Fruit fly (Drosophila melanogaster) whole organism, embryonic: Measurements from ENCODE around the gene NijC.
A peak's percentile ranks its signal among the peaks of the same experiment; 100 is the strongest.

Experiments
- Bdp1 ChIP-seq: fragments of 200-800 bp; sonication (Bioruptor generic); optimal IDR thresholded peaks from 3 replicates; lab custom pipeline; 2016; ENCODE audit warnings: missing biosample characterization, missing genetic modification characterization
- CG10321 ChIP-seq: fragments of 200-800 bp; sonication (Bioruptor generic); IDR thresholded peaks from 2 replicates; pipeline ENCODE4 v1.3.6; 2022; ENCODE audit warnings: missing biosample characterization, missing genetic modification characterization
- CG11247 ChIP-seq: fragments of 200-800 bp; sonication (Bioruptor generic); IDR thresholded peaks from 2 replicates; pipeline ENCODE4 v1.3.6; 2022; ENCODE audit warnings: missing biosample characterization, missing genetic modification characterization
- CG12071 ChIP-seq: fragments of 200-800 bp; sonication (Bioruptor generic); optimal IDR thresholded peaks from 3 replicates; lab custom pipeline; 2018; ENCODE audit warnings: missing biosample characterization, mild to moderate bottlenecking, missing genetic modification characterization
- CG12942 ChIP-seq: fragments of 200-800 bp; sonication (Bioruptor generic); optimal IDR thresholded peaks from 3 replicates; lab custom pipeline; 2016; ENCODE audit warnings: missing biosample characterization, missing genetic modification characterization
- CG17385 ChIP-seq: fragments of 200-800 bp; sonication (Bioruptor generic); optimal IDR thresholded peaks from 3 replicates; lab custom pipeline; 2018; ENCODE audit warnings: missing biosample characterization, mild to moderate bottlenecking, missing genetic modification characterization
- CG30403 ChIP-seq: fragments of 200-800 bp; sonication (Bioruptor generic); optimal IDR thresholded peaks from 3 replicates; lab custom pipeline; 2016; ENCODE audit warnings: missing biosample characterization, missing genetic modification characterization
- CG3065 ChIP-seq: fragments of 200-800 bp; sonication (Bioruptor generic); optimal IDR thresholded peaks from 2 replicates; lab custom pipeline; 2016; ENCODE audit warnings: missing biosample characterization, missing genetic modification characterization
- CG33557 ChIP-seq: fragments of 200-800 bp; sonication (Bioruptor generic); optimal IDR thresholded peaks from 2 replicates; lab custom pipeline; 2019; ENCODE audit warnings: missing biosample characterization, mild to moderate bottlenecking, missing genetic modification characterization, moderate library complexity
- CG34422 ChIP-seq: fragments of 200-800 bp; sonication (Bioruptor generic); IDR thresholded peaks from 3 replicates; pipeline ENCODE4 v1.3.6; 2022; ENCODE audit warnings: missing biosample characterization, missing genetic modification characterization
- CG4282 ChIP-seq: fragments of 200-800 bp; sonication (Bioruptor generic); optimal IDR thresholded peaks from 2 replicates; lab custom pipeline; 2016; ENCODE audit warnings: missing biosample characterization, missing genetic modification characterization
- CG4360 ChIP-seq: fragments of 200-800 bp; sonication (Bioruptor generic); IDR thresholded peaks from 2 replicates; pipeline ENCODE4 v1.3.6; 2022; ENCODE audit warnings: missing biosample characterization, missing genetic modification characterization
- CG6254 ChIP-seq: fragments of 200-800 bp; sonication (Bioruptor generic); optimal IDR thresholded peaks from 3 replicates; lab custom pipeline; 2017; ENCODE audit warnings: mild to moderate bottlenecking, missing biosample characterization, missing genetic modification reagents, missing genetic modification characterization
- CG6813 ChIP-seq: fragments of 200-800 bp; sonication (Bioruptor generic); optimal IDR thresholded peaks from 2 replicates; lab custom pipeline; 2017; ENCODE audit warnings: missing biosample characterization, missing genetic modification characterization, mild to moderate bottlenecking, moderate library complexity, missing genetic modification reagents
- CG6854 ChIP-seq: fragments of 200-800 bp; sonication (Bioruptor generic); optimal IDR thresholded peaks from 3 replicates; lab custom pipeline; 2017; ENCODE audit warnings: missing biosample characterization, mild to moderate bottlenecking, missing genetic modification characterization
- CG7357 ChIP-seq: fragments of 200-800 bp; sonication (Bioruptor generic); IDR thresholded peaks from 3 replicates; pipeline ENCODE4 v1.3.6; 2022; ENCODE audit warnings: missing biosample characterization, missing genetic modification characterization
- CG8089 ChIP-seq: fragments of 200-800 bp; sonication (Bioruptor generic); optimal IDR thresholded peaks from 3 replicates; lab custom pipeline; 2016; ENCODE audit warnings: missing biosample characterization, missing genetic modification characterization
- CG8359 ChIP-seq: fragments of 200-800 bp; sonication (Bioruptor generic); optimal IDR thresholded peaks from 2 replicates; lab custom pipeline; 2017; ENCODE audit warnings: missing biosample characterization, mild to moderate bottlenecking, missing genetic modification characterization, borderline replicate concordance
- CG8765 ChIP-seq: fragments of 200-800 bp; sonication (Bioruptor generic); IDR thresholded peaks from 2 replicates; pipeline ENCODE4 v1.3.6; 2022; ENCODE audit warnings: missing biosample characterization, missing genetic modification characterization
- Deaf1 ChIP-seq: fragments of 200-800 bp; optimal IDR thresholded peaks from 3 replicates; lab custom pipeline; 2019; ENCODE audit warnings: missing biosample characterization, mild to moderate bottlenecking, missing genetic modification characterization, moderate library complexity
- Doc2 ChIP-seq: fragments of 200-800 bp; sonication (Bioruptor generic); IDR thresholded peaks from 2 replicates; pipeline ENCODE4 v1.3.6; 2022; ENCODE audit warnings: missing biosample characterization, missing genetic modification characterization
- E2f2 ChIP-seq: fragments of 200-800 bp; sonication (Bioruptor generic); IDR thresholded peaks from 2 replicates; pipeline ENCODE4 v1.3.6; 2022; ENCODE audit warnings: missing biosample characterization, missing genetic modification characterization
- Fer1 ChIP-seq: fragments of 200-800 bp; sonication (Bioruptor generic); optimal IDR thresholded peaks from 2 replicates; lab custom pipeline; 2017; ENCODE audit warnings: missing biosample characterization, mild to moderate bottlenecking, missing genetic modification characterization
- HLH3B ChIP-seq: fragments of 200-800 bp; sonication (Bioruptor generic); IDR thresholded peaks from 2 replicates; pipeline ENCODE4 v1.3.6; 2022; ENCODE audit warnings: missing biosample characterization, missing genetic modification characterization
- Lpt ChIP-seq: fragments of >200 bp; optimal IDR thresholded peaks from 2 replicates; lab custom pipeline; 2018; ENCODE audit warnings: missing biosample characterization, missing genetic modification characterization
- Mes4 ChIP-seq: fragments of 200-800 bp; sonication (Bioruptor generic); optimal IDR thresholded peaks from 2 replicates; lab custom pipeline; 2016; ENCODE audit warnings: missing biosample characterization, missing genetic modification characterization
- NK7.1 ChIP-seq: fragments of 200-800 bp; sonication (Bioruptor generic); optimal IDR thresholded peaks from 3 replicates; lab custom pipeline; 2016; ENCODE audit warnings: missing biosample characterization, missing genetic modification characterization
- Ssrp ChIP-seq: fragments of 200-800 bp; sonication (Bioruptor generic); optimal IDR thresholded peaks from 2 replicates; lab custom pipeline; 2018; ENCODE audit warnings: missing biosample characterization, mild to moderate bottlenecking, missing genetic modification characterization, moderate library complexity
- Trl ChIP-seq, 3 experiments: fragments of >200 bp in 2 of 3; fragments of 200-800 bp in 1 of 3; sonication (Bioruptor generic) in 1 of 3; optimal IDR thresholded peaks; 2 replicates in 1 of 3; 3 replicates in 2 of 3; lab custom pipeline; 2016 to 2017; ENCODE audit warnings: missing biosample characterization in 1 of 3, missing genetic modification characterization in 1 of 3
- cg ChIP-seq: fragments of 200-800 bp; sonication (Bioruptor generic); optimal IDR thresholded peaks from 3 replicates; lab custom pipeline; 2019; ENCODE audit warnings: missing biosample characterization, mild to moderate bottlenecking, missing genetic modification characterization, moderate library complexity
- corto ChIP-seq: fragments of 200-800 bp; sonication (Bioruptor generic); optimal IDR thresholded peaks from 2 replicates; lab custom pipeline; 2016; ENCODE audit warnings: missing biosample characterization, mild to moderate bottlenecking, missing genetic modification characterization, moderate library complexity
- dmrt99B ChIP-seq: fragments of 200-800 bp; sonication (Bioruptor generic); optimal IDR thresholded peaks from 2 replicates; lab custom pipeline; 2018; ENCODE audit warnings: missing biosample characterization, mild to moderate bottlenecking, missing genetic modification characterization, moderate library complexity
- fd3F ChIP-seq: fragments of 200-800 bp; sonication (Bioruptor generic); optimal IDR thresholded peaks from 2 replicates; lab custom pipeline; 2018; ENCODE audit warnings: missing biosample characterization, mild to moderate bottlenecking, missing genetic modification characterization, moderate library complexity
- fd96Cb ChIP-seq: fragments of 200-800 bp; sonication (Bioruptor generic); optimal IDR thresholded peaks from 2 replicates; lab custom pipeline; 2018; ENCODE audit warnings: missing biosample characterization, mild to moderate bottlenecking, missing genetic modification characterization, moderate library complexity
- hkb ChIP-seq, 2 experiments: fragments of 200-800 bp in 1 of 2; fragments of >200 bp in 1 of 2; sonication (Bioruptor generic) in 1 of 2; IDR thresholded peaks in 1 of 2; optimal IDR thresholded peaks in 1 of 2; 2 replicates each; pipeline versions ENCODE4 v1.3.6 to Lab custom; 2017 to 2022; ENCODE audit warnings: missing biosample characterization in 1 of 2, missing genetic modification characterization in 1 of 2
- klu ChIP-seq: fragments of 200-800 bp; sonication (Bioruptor generic); IDR thresholded peaks from 2 replicates; pipeline ENCODE4 v1.3.6; 2022; ENCODE audit warnings: missing biosample characterization, missing genetic modification characterization
- lilli ChIP-seq: fragments of 200-800 bp; sonication (Bioruptor generic); optimal IDR thresholded peaks from 3 replicates; lab custom pipeline; 2016; ENCODE audit warnings: missing biosample characterization, missing genetic modification characterization
- maf-S ChIP-seq: fragments of 200-800 bp; sonication (Bioruptor generic); optimal IDR thresholded peaks from 2 replicates; lab custom pipeline; 2016; ENCODE audit warnings: missing biosample characterization, missing genetic modification characterization
- oc ChIP-seq: fragments of 200-800 bp; sonication (Bioruptor generic); optimal IDR thresholded peaks from 2 replicates; lab custom pipeline; 2018; ENCODE audit warnings: missing biosample characterization, mild to moderate bottlenecking, missing genetic modification characterization, moderate library complexity
- pita ChIP-seq: fragments of 200-800 bp; sonication (Bioruptor generic); optimal IDR thresholded peaks from 2 replicates; lab custom pipeline; 2017; ENCODE audit warnings: missing biosample characterization, mild to moderate bottlenecking, missing genetic modification characterization
- psq ChIP-seq: fragments of 200-800 bp; sonication (Bioruptor generic); optimal IDR thresholded peaks from 2 replicates; lab custom pipeline; 2017; ENCODE audit warnings: missing biosample characterization, missing genetic modification characterization
- scrt ChIP-seq: fragments of 200-800 bp; sonication (Bioruptor generic); optimal IDR thresholded peaks from 2 replicates; lab custom pipeline; 2018; ENCODE audit warnings: missing biosample characterization, mild to moderate bottlenecking, missing genetic modification characterization, moderate library complexity
- slbo ChIP-seq: fragments of 200-800 bp; sonication (Bioruptor generic); IDR thresholded peaks from 2 replicates; pipeline ENCODE4 v1.3.6; 2022; ENCODE audit warnings: missing biosample characterization, missing genetic modification characterization
- sr ChIP-seq: fragments of 200-800 bp; sonication (Bioruptor generic); IDR thresholded peaks from 3 replicates; pipeline ENCODE4 v1.3.6; 2022; ENCODE audit warnings: missing biosample characterization, missing genetic modification characterization
- stwl ChIP-seq: fragments of 200-800 bp; sonication (Bioruptor generic); optimal IDR thresholded peaks from 3 replicates; lab custom pipeline; 2018; ENCODE audit warnings: missing biosample characterization, mild to moderate bottlenecking, missing genetic modification characterization, moderate library complexity
- sug ChIP-seq: fragments of 200-800 bp; optimal IDR thresholded peaks from 2 replicates; lab custom pipeline; 2019; ENCODE audit warnings: missing biosample characterization, mild to moderate bottlenecking, missing genetic modification characterization, moderate library complexity
- twi ChIP-seq: fragments of 200-800 bp; optimal IDR thresholded peaks from 2 replicates; lab custom pipeline; 2019; ENCODE audit warnings: missing biosample characterization, mild to moderate bottlenecking, missing genetic modification characterization, moderate library complexity
- unpg ChIP-seq: fragments of 200-800 bp; sonication (Bioruptor generic); optimal IDR thresholded peaks from 3 replicates; lab custom pipeline; 2018; ENCODE audit warnings: missing biosample characterization, mild to moderate bottlenecking, missing genetic modification characterization, moderate library complexity
- wek ChIP-seq: fragments of 200-800 bp; sonication (Bioruptor generic); optimal IDR thresholded peaks from 3 replicates; lab custom pipeline; 2018; ENCODE audit warnings: missing biosample characterization, mild to moderate bottlenecking, missing genetic modification characterization, moderate library complexity

NijC gene

dm6 chr3R:12727944-12728649 is 33.2 kb downstream of the NijC start (continued):
- TF ChIP-seq twi (no peak), Ssrp (no peak), klu (GFP tag; lab: Robert Waterston, UW) (no peak), Doc2 (GFP tag; lab: Robert Waterston, UW) (no peak), CG4282 (GFP tag; lab: Kevin White, UChicago) (no peak), CG17385 (no peak), slbo (peak; percentile 44), fd3F (GFP tag; lab: Kevin White, UChicago) (no peak), Trl (optimal IDR thresholded peaks at IDR 0.05; lab: Kevin White, UChicago) (no peak), Trl (GFP tag; optimal IDR thresholded peaks at IDR 0.05; lab: Kevin White, UChicago) (no peak), CG11247 (GFP tag; lab: Robert Waterston, UW) (no peak), CG4360 (GFP tag; lab: Robert Waterston, UW) (no peak), Mes4 (GFP tag; lab: Kevin White, UChicago) (no peak), CG7357 (GFP tag; lab: Robert Waterston, UW) (no peak), cg (GFP tag; lab: Kevin White, UChicago) (no peak), sug (tag; lab: Kevin White, UChicago) (no peak), Lpt (GFP tag; lab: Kevin White, UChicago) (no peak), CG30403 (GFP tag; lab: Kevin White, UChicago) (peak; percentile 17), CG8765 (GFP tag; lab: Robert Waterston, UW) (no peak), scrt (GFP tag; lab: Kevin White, UChicago) (peak; percentile 26), fd96Cb (tag; lab: Kevin White, UChicago) (peak; percentile 10), CG3065 (no peak), corto (no peak), Fer1 (peak; percentile 47), unpg (GFP tag; lab: Kevin White, UChicago) (peak; percentile 32), Deaf1 (tag; lab: Kevin White, UChicago) (peak; percentile 71), HLH3B (peak; percentile 29; the same call in 1 of the 2 replicates), E2f2 (no peak), CG12942 (GFP tag; lab: Kevin White, UChicago) (no peak), NK7.1 (GFP tag; lab: Kevin White, UChicago) (no peak), stwl (tag; lab: Kevin White, UChicago) (no peak), CG33557 (GFP tag; lab: Kevin White, UChicago) (no peak), dmrt99B (peak; percentile 40), Bdp1 (no peak), CG34422 (GFP tag; lab: Robert Waterston, UW) (no peak), CG6254 (GFP tag; lab: Kevin White, UChicago) (no peak), wek (GFP tag; lab: Kevin White, UChicago) (no peak), CG8089 (no peak), CG6854 (GFP tag; lab: Kevin White, UChicago) (no peak), psq (GFP tag; lab: Kevin White, UChicago) (no peak), pita (GFP tag; lab: Kevin White, UChicago) (no peak), sr (GFP tag; lab: Robert Waterston, UW) (no peak), CG8359 (GFP tag; lab: Kevin White, UChicago) (no peak), CG6813 (GFP tag; lab: Kevin White, UChicago) (peak; percentile 52), lilli (no peak), hkb (optimal IDR thresholded peaks at IDR 0.05; lab: Kevin White, UChicago) (no peak), hkb (GFP tag; IDR thresholded peaks at IDR 0.05; lab: Robert Waterston, UW) (peak; percentile 24; the same call in 1 of the 2 replicates), CG12071 (GFP tag; lab: Kevin White, UChicago) (no peak), oc (tag; lab: Kevin White, UChicago) (no peak), CG10321 (GFP tag; lab: Robert Waterston, UW) (no peak), maf-S (GFP tag; lab: Kevin White, UChicago) (no peak)
